Fruit fly (Drosophila melanogaster): ENCODE measurements around the gene Acbp3.

Gene Acbp3

DNA sequence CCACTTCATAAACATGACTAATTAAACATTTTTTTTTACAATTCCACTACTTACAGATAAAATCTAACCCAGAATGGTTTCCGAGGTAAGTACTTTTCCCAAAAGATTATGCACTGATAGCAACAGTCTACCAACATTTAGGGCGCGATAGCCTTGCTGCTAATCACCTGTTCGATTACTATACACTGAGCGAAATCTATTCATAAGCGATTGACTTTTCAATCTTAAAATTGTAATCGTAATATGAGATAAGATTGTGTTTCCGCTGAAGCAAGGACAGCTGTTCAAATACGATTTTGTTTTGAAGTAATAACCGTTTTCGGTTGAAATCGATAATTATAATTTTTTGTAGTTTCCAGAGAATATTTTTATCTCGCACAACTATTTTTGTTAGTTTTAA lies 1.9 kb downstream of the Acbp3 start (continued):
- TF ChIP-seq GATAe (GFP tag; conservative IDR thresholded peaks at IDR 0.05) (peak; percentile 79), ems (GFP tag; optimal IDR thresholded peaks at IDR 0.05) (no peak), sug (tag; optimal IDR thresholded peaks at IDR 0.05) (peak; percentile 57), Max (GFP tag; optimal IDR thresholded peaks at IDR 0.05) (no peak), CG6272 (GFP tag; IDR thresholded peaks at IDR 0.05) (no peak), crc (GFP tag; optimal IDR thresholded peaks at IDR 0.05) (no peak), gfzf (GFP tag; optimal IDR thresholded peaks at IDR 0.05) (no peak), gem (tag; optimal IDR thresholded peaks at IDR 0.05) (peak; percentile 54), CG34376 (GFP tag; optimal IDR thresholded peaks at IDR 0.05) (peak; percentile 41), CG8290 (GFP tag; optimal IDR thresholded peaks at IDR 0.05) (no peak), CG8290 (tag; optimal IDR thresholded peaks at IDR 0.05) (peak in 1 of 2 experiments; percentile 5), lab (GFP tag; optimal IDR thresholded peaks at IDR 0.05) (peak; percentile 52), CG4328 (GFP tag; optimal IDR thresholded peaks at IDR 0.05) (no peak), CG42726 (GFP tag; IDR thresholded peaks at IDR 0.05; ENCODE audit: partially characterized antibody) (no peak), D (optimal IDR thresholded peaks at IDR 0.05) (no peak), D (GFP tag; optimal IDR thresholded peaks at IDR 0.05) (no peak), Pdp1 (GFP tag; optimal IDR thresholded peaks at IDR 0.05) (peak in 1 of 2 experiments; percentile 7), chn (GFP tag; optimal IDR thresholded peaks at IDR 0.05) (no peak), Hsf (GFP tag; optimal IDR thresholded peaks at IDR 0.05) (no peak), CG12942 (GFP tag; optimal IDR thresholded peaks at IDR 0.05) (no peak), exex (tag; optimal IDR thresholded peaks at IDR 0.05) (peak; percentile 96), row (GFP tag; IDR thresholded peaks at IDR 0.05) (no peak; the same call in 2 of the 3 replicates), aop (GFP tag; IDR thresholded peaks at IDR 0.05) (no peak), Fer2 (tag; optimal IDR thresholded peaks at IDR 0.05) (no peak), unpg (GFP tag; optimal IDR thresholded peaks at IDR 0.05) (peak; percentile 34), dmrt11E (tag; optimal IDR thresholded peaks at IDR 0.05) (no peak), Oli (tag; optimal IDR thresholded peaks at IDR 0.05) (no peak), CG6683 (GFP tag; optimal IDR thresholded peaks at IDR 0.05) (no peak), NK7.1 (GFP tag; optimal IDR thresholded peaks at IDR 0.05) (no peak), Side (GFP tag; optimal IDR thresholded peaks at IDR 0.05) (peak; percentile 19), CG15269 (tag; optimal IDR thresholded peaks at IDR 0.05) (no peak), zf30C (GFP tag; optimal IDR thresholded peaks at IDR 0.05) (peak; percentile 73), Ets97D (GFP tag; optimal IDR thresholded peaks at IDR 0.05) (no peak), CG1603 (tag; optimal IDR thresholded peaks at IDR 0.05) (peak; percentile 4), psq (GFP tag; optimal IDR thresholded peaks at IDR 0.05) (no peak), ro (GFP tag; IDR thresholded peaks at IDR 0.05) (no peak), CG16779 (GFP tag; IDR thresholded peaks at IDR 0.05) (no peak), nom (GFP tag; optimal IDR thresholded peaks at IDR 0.05) (no peak), peb (GFP tag; IDR thresholded peaks at IDR 0.05) (no peak), gsb (GFP tag; IDR thresholded peaks at IDR 0.05) (no peak), CG2678 (tag; optimal IDR thresholded peaks at IDR 0.05) (peak; percentile 4), CG8089 (GFP tag; optimal IDR thresholded peaks at IDR 0.05) (no peak), ase (GFP tag; IDR thresholded peaks at IDR 0.05) (no peak), mirr (GFP tag; optimal IDR thresholded peaks at IDR 0.05) (peak; percentile 83), Med (GFP tag) (peak; percentile 28), CG3407 (GFP tag; optimal IDR thresholded peaks at IDR 0.05) (no peak), HmgZ (tag; optimal IDR thresholded peaks at IDR 0.05) (peak; percentile 40), bowl (GFP tag; IDR thresholded peaks at IDR 0.05) (no peak)

Data from whole organism, embryonic.